Worm (Caenorhabditis elegans) whole organism, L1 larva: ENCODE data around the gene T16A9.5.

Source experiments
- F16B12.6 ChIP-seq: fragments of 150-350 bp; optimal IDR thresholded peaks from 2 replicates; lab custom pipeline; 2014; ENCODE audit warnings: missing biosample characterization, missing genetic modification characterization
- ceh-82 ChIP-seq, 3 experiments: fragments of 150-350 bp in 1 of 3; sonication (generic microtip) in 2 of 3; optimal IDR thresholded peaks; 2 replicates each; lab custom pipeline; 2014 to 2017; ENCODE audit warnings: missing biosample characterization in 3 of 3, missing genetic modification characterization in 3 of 3
- ceh-90 ChIP-seq: sonication (generic microtip); optimal IDR thresholded peaks from 2 replicates; lab custom pipeline; 2016; ENCODE audit warnings: missing genetic modification characterization, missing compliant biosample characterization
- dpl-1 ChIP-seq, 3 experiments: fragments of 150-350 bp in 2 of 3; sonication (generic microtip) in 1 of 3; optimal IDR thresholded peaks; 2 replicates each; lab custom pipeline; 2014 to 2017; ENCODE audit warnings: missing biosample characterization in 3 of 3, missing genetic modification characterization in 3 of 3, missing genetic modification reagents in 3 of 3
- fkh-10 ChIP-seq: sonication (generic microtip); optimal IDR thresholded peaks from 2 replicates; lab custom pipeline; 2017; ENCODE audit warnings: missing biosample characterization, missing genetic modification reagents, missing genetic modification characterization
- fos-1 ChIP-seq: fragments of 150-350 bp; optimal IDR thresholded peaks from 2 replicates; lab custom pipeline; 2014; ENCODE audit warnings: missing biosample characterization, missing genetic modification characterization
- grh-1 ChIP-seq: fragments of 200-800 bp; sonication (Bioruptor generic); IDR thresholded peaks from 2 replicates; pipeline ENCODE4 v1.3.6; 2022; ENCODE audit warnings: missing genetic modification reagents, missing genetic modification characterization, missing compliant biosample characterization
- irx-1 ChIP-seq: sonication (generic microtip); optimal IDR thresholded peaks from 2 replicates; lab custom pipeline; 2016; ENCODE audit warnings: missing genetic modification characterization, missing compliant biosample characterization
- nhr-11 ChIP-seq: fragments of 150-350 bp; optimal IDR thresholded peaks from 2 replicates; lab custom pipeline; 2014; ENCODE audit warnings: missing biosample characterization, missing genetic modification characterization
- nhr-76 ChIP-seq: sonication (generic microtip); optimal IDR thresholded peaks from 2 replicates; lab custom pipeline; 2017; ENCODE audit warnings: missing biosample characterization, missing genetic modification characterization
- pag-3 ChIP-seq: sonication (generic microtip); optimal IDR thresholded peaks from 2 replicates; lab custom pipeline; 2017; ENCODE audit warnings: missing genetic modification characterization, mild to moderate bottlenecking, missing compliant biosample characterization, antibody characterized with exemption, borderline replicate concordance; ENCODE audit not compliant: insufficient read depth
- sox-4 ChIP-seq: sonication (generic microtip); optimal IDR thresholded peaks from 2 replicates; lab custom pipeline; 2016; ENCODE audit warnings: missing genetic modification characterization, missing compliant biosample characterization

- TF ChIP-seq fkh-10 (GFP tag; lab: Kevin White, UChicago) (no peak), sox-4 (no peak), pag-3 (no peak), dpl-1 (GFP tag; optimal IDR thresholded peaks at IDR 0.05; lab: Kevin White, UChicago) (no peak), nhr-76 (tag; lab: Kevin White, UChicago) (no peak), nhr-11 (tag; lab: Kevin White, UChicago) (no peak), F16B12.6 (no peak), irx-1 (tag; lab: Kevin White, UChicago) (no peak), ceh-90 (tag; lab: Kevin White, UChicago) (no peak), fos-1 (no peak), grh-1 (GFP tag; lab: Robert Waterston, UW) (no peak), ceh-82 (tag; optimal IDR thresholded peaks at IDR 0.05; lab: Kevin White, UChicago) (no peak)
These were observed 16.0 kb upstream of the T16A9.5 start for ce11 chrV:14230788-14231583.
